Fruit fly (Drosophila melanogaster): ENCODE measurements around the gene CG8028.

CG8028 gene

DNA sequence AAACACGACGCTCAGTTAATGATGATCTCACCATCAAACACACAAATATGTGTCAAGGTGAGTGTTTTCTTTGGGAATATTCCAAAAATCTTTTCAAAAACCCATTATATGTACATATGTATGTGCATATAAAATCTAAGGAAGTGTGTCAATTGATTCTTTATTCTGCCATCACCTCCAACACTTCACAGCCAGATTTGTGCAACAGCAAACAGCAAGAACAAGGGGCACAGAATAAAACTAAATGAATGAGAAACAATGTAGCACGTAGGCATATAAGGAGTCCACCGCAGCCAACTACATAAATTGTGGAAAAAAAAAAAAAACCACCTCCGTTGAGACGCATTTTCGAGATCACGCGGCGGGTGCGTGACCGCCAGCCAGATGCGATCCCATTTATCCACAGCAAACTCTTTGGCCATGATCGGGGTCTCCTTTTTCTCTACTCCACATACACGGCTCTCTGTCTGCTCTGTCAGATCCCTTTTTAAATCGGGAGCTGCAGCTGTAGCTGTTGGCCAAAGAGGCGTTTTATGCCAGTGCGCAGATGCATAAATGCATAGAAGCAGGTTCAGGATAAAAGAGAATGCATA is 15.8 kb upstream of the CG8028 start:
- TF ChIP-seq jim (GFP tag; optimal IDR thresholded peaks at IDR 0.05) (no peak), psq (GFP tag; optimal IDR thresholded peaks at IDR 0.05) (peak; percentile 27), foxo (GFP tag; optimal IDR thresholded peaks at IDR 0.05) (no peak), dsf (GFP tag; optimal IDR thresholded peaks at IDR 0.05; ENCODE audit: borderline replicate concordance) (no peak), lola (GFP tag; optimal IDR thresholded peaks at IDR 0.05) (no peak)

DNA sequence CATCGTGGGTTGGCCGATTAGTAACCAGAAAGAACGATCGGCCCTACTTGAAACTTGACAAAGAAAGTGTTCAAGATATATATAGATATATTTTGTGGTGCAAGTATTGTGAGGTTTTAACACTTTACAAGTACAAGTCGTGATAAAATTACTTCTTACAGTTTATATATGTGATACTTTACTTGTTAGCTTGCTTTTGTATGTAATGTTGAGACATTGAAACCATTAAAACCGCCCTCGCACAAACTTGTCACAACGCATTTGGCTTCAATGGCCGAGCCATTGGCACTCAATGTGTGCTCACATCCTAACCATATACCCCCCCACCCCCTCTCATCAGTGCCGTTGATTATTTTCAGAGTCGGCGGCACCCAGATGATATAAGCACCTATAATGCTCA is 14.8 kb upstream of the CG8028 start:
- TF ChIP-seq Mio (GFP tag; optimal IDR thresholded peaks at IDR 0.05) = no peak
- TF ChIP-seq Jra (GFP tag; optimal IDR thresholded peaks at IDR 0.05) = no peak
- TF ChIP-seq psq (GFP tag; optimal IDR thresholded peaks at IDR 0.05) = no peak
- TF ChIP-seq sv (GFP tag; optimal IDR thresholded peaks at IDR 0.05) = no peak
- no peak for TF ChIP-seq CG9705 (GFP tag; optimal IDR thresholded peaks at IDR 0.05)
- no peak for TF ChIP-seq pan (optimal IDR thresholded peaks at IDR 0.05)

DNA sequence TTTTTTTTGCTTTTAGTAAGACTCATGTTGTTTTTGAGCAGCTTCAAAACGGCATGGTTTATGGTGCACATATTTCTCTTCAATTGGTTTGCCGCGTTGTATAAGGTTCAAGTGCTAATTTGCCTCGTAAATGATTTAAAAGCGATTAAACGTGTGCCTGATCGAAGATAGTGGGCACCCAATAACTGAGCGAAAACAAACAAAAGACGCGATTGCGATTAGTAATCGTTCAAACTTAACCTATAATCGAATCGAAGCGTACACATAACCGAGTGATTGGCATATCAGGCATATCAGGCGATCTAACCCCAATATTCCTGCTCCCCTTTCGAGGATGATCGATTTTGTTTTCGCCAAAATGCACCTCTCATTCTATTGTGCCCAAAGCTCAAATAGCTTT is 13.9 kb upstream of the CG8028 start:
- TF ChIP-seq psq (GFP tag; optimal IDR thresholded peaks at IDR 0.05) (no peak), Myc (optimal IDR thresholded peaks at IDR 0.05) (no peak), OdsH (GFP tag; optimal IDR thresholded peaks at IDR 0.05) (no peak), CG9705 (GFP tag; optimal IDR thresholded peaks at IDR 0.05) (no peak), brk (GFP tag; optimal IDR thresholded peaks at IDR 0.05) (no peak), dl (GFP tag; optimal IDR thresholded peaks at IDR 0.05; ENCODE audit: insufficient read depth in 1 of 2, partially characterized antibody in 2 of 2) (no peak), N (GFP tag; optimal IDR thresholded peaks at IDR 0.05) (no peak), usp (GFP tag; optimal IDR thresholded peaks at IDR 0.05) (no peak), Vsx2 (GFP tag; optimal IDR thresholded peaks at IDR 0.05; ENCODE audit: partially characterized antibody) (peak; percentile 71), h (GFP tag; optimal IDR thresholded peaks at IDR 0.05) (peak; percentile 18)

DNA sequence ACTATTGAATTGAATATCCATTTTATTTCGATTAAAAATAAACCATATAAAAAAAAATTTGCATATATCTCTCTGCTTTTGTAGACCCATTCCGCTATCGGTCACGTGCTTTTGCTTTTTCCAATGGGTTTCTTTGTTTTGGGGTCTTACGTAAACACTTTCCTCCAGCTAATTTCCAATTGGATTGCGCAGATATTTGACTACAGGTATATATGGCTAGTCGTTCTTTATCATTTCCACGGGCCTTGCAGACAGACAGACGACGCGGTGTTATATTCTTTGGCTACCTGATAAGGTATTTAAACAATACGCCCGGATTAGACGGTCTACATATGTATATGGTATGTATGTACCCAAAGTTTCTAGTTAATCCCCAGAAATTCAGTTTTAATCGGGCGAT is 13.2 kb upstream of the CG8028 start:
- TF ChIP-seq Dfd (GFP tag; optimal IDR thresholded peaks at IDR 0.05) = no peak
- no peak for TF ChIP-seq Myc (optimal IDR thresholded peaks at IDR 0.05)
- no peak for TF ChIP-seq dmrt93B (GFP tag; optimal IDR thresholded peaks at IDR 0.05)
- no peak for TF ChIP-seq lola (GFP tag; optimal IDR thresholded peaks at IDR 0.05)
- no peak for TF ChIP-seq woc (GFP tag; optimal IDR thresholded peaks at IDR 0.05)
- no peak for TF ChIP-seq tai (GFP tag; optimal IDR thresholded peaks at IDR 0.05)
- no peak for TF ChIP-seq Vsx2 (GFP tag; optimal IDR thresholded peaks at IDR 0.05; ENCODE audit: partially characterized antibody)
- no peak for TF ChIP-seq brk (GFP tag; optimal IDR thresholded peaks at IDR 0.05)
- no peak for TF ChIP-seq fru (GFP tag; optimal IDR thresholded peaks at IDR 0.05)
- no peak for TF ChIP-seq foxo (GFP tag; optimal IDR thresholded peaks at IDR 0.05)
- no peak for TF ChIP-seq Hnf4 (GFP tag; optimal IDR thresholded peaks at IDR 0.05)
- no peak for TF ChIP-seq Hr83 (GFP tag; optimal IDR thresholded peaks at IDR 0.05; ENCODE audit: poor library complexity, severe bottlenecking)
- no peak for TF ChIP-seq jim (GFP tag; optimal IDR thresholded peaks at IDR 0.05)
- TF ChIP-seq GATAd (GFP tag; optimal IDR thresholded peaks at IDR 0.05) = no peak

DNA sequence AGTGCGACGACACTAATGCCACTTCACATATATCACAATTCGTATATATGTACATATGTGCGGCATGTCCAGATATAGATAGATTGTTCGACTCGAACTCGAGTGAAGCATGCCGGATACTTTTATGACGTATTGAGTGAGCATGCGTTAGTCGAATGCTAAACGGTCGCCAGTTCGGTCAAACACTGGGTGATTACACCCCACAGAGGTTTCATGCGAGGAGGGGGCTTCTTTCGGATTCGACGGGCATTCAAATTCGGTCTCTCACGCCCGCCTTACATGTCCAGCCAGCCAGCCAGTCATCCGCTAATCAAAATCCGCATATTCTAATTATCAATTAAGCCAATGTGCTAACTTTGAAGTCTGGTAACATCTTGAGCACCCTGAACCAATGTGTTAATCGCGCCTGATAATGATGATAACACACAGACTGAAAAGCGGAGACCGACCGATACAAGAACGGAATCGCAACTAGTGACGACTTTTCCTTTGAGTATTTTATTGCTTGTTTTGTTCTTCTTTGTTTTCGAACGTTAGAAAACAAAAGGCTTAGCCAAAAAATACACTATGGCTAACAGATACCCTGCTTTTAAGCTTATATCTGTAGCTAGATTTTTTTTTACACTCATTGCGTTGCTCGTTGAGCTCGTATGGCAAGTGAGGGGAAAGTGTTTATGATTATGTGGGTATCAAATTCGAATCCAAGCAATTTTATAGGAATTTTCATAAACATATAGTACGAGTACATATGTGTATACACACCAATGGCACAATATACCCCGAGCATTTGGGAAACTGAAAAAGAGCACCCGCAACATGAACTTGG is 11.8 kb upstream of the CG8028 start:
- TF ChIP-seq Myc (optimal IDR thresholded peaks at IDR 0.05) (no peak), psq (GFP tag; optimal IDR thresholded peaks at IDR 0.05) (peak; percentile 23), fru (GFP tag; optimal IDR thresholded peaks at IDR 0.05) (peak; percentile 14), foxo (GFP tag; optimal IDR thresholded peaks at IDR 0.05) (peak in 1 of 2 experiments; percentile 14), Abd-B (GFP tag; optimal IDR thresholded peaks at IDR 0.05) (no peak), Dfd (GFP tag; optimal IDR thresholded peaks at IDR 0.05) (no peak), Rel (GFP tag; optimal IDR thresholded peaks at IDR 0.05) (no peak), Rel (tag; optimal IDR thresholded peaks at IDR 0.05) (peak; percentile 26), dmrt93B (GFP tag; optimal IDR thresholded peaks at IDR 0.05) (no peak), sage (GFP tag; optimal IDR thresholded peaks at IDR 0.05) (no peak), OdsH (GFP tag; optimal IDR thresholded peaks at IDR 0.05) (peak; percentile 15), Dif (GFP tag; optimal IDR thresholded peaks at IDR 0.05; ENCODE audit: partially characterized antibody) (no peak), h (GFP tag; optimal IDR thresholded peaks at IDR 0.05) (peak; percentile 15), HLH106 (tag; optimal IDR thresholded peaks at IDR 0.05) (peak; percentile 2), br (GFP tag; optimal IDR thresholded peaks at IDR 0.05) (no peak), Sp1 (GFP tag; optimal IDR thresholded peaks at IDR 0.05) (peak; percentile 8), rgr (GFP tag; optimal IDR thresholded peaks at IDR 0.05) (peak; percentile 11), dl (GFP tag; optimal IDR thresholded peaks at IDR 0.05; ENCODE audit: insufficient read depth in 1 of 2, partially characterized antibody in 2 of 2) (no peak), Jra (GFP tag; optimal IDR thresholded peaks at IDR 0.05) (no peak), ey (GFP tag; optimal IDR thresholded peaks at IDR 0.05) (peak; percentile 19), CG32264 (GFP tag; optimal IDR thresholded peaks at IDR 0.05) (no peak)

All from whole organism, wandering third instar larva.